Worm (Caenorhabditis elegans): ENCODE results near the gene rnp-5.

rnp-5 gene

ce11 chrIII:852296-852695, 1.4 kb downstream of the rnp-5 start, which contains the start of gene moma-1:
TSS of gene moma-1 (minus strand) at chrIII:852396.
- TF ChIP-seq madf-2 (tag; optimal IDR thresholded peaks at IDR 0.05), result no peak
- no peak for TF ChIP-seq T23F11.4 (GFP tag; optimal IDR thresholded peaks at IDR 0.05)
- TF ChIP-seq K02D7.2 (tag; optimal IDR thresholded peaks at IDR 0.05), result no peak
- no peak for TF ChIP-seq ceh-34 (tag; optimal IDR thresholded peaks at IDR 0.05)
- TF ChIP-seq eyg-1 (tag; optimal IDR thresholded peaks at IDR 0.05), result no peak
- TF ChIP-seq ahr-1 (tag; optimal IDR thresholded peaks at IDR 0.05), result no peak
- TF ChIP-seq ztf-16 (tag; optimal IDR thresholded peaks at IDR 0.05), result no peak
- no peak for TF ChIP-seq dve-1 (tag; optimal IDR thresholded peaks at IDR 0.05)
- no peak for TF ChIP-seq ceh-22 (tag; optimal IDR thresholded peaks at IDR 0.05)
- no peak for TF ChIP-seq dmd-4 (tag; optimal IDR thresholded peaks at IDR 0.05; ENCODE audit: borderline replicate concordance)
- TF ChIP-seq ceh-30 (tag; optimal IDR thresholded peaks at IDR 0.05), result no peak
- no peak for TF ChIP-seq sox-4 (tag; optimal IDR thresholded peaks at IDR 0.05)
- TF ChIP-seq unc-42 (tag; optimal IDR thresholded peaks at IDR 0.05), result no peak

- peak; percentile 17 for TF ChIP-seq pax-1 (tag; optimal IDR thresholded peaks at IDR 0.05)
- no peak for TF ChIP-seq sdc-2 (tag; optimal IDR thresholded peaks at IDR 0.05)
- peak; percentile 73 for TF ChIP-seq elt-2 (tag; optimal IDR thresholded peaks at IDR 0.05)
These were observed 8.2 kb downstream of the rnp-5 start, which contains the start of gene K02F3.2 for ce11 chrIII:845485-845884. TSS of gene K02F3.2 (plus strand) at chrIII:845841.

- TF ChIP-seq syd-9 (tag; optimal IDR thresholded peaks at IDR 0.05) (no peak), ceh-31 (tag; optimal IDR thresholded peaks at IDR 0.05) (no peak), madf-2 (tag; optimal IDR thresholded peaks at IDR 0.05) (no peak), pax-1 (tag; optimal IDR thresholded peaks at IDR 0.05) (no peak), pqm-1 (tag; optimal IDR thresholded peaks at IDR 0.05) (no peak), unc-42 (tag; optimal IDR thresholded peaks at IDR 0.05) (no peak), ceh-6 (GFP tag; optimal IDR thresholded peaks at IDR 0.05) (no peak), tbx-2 (tag; optimal IDR thresholded peaks at IDR 0.05) (no peak), ref-2 (tag; optimal IDR thresholded peaks at IDR 0.05) (no peak), hlh-30 (tag; optimal IDR thresholded peaks at IDR 0.05; ENCODE audit: insufficient read depth) (no peak), ceh-2 (tag; optimal IDR thresholded peaks at IDR 0.05) (no peak), che-1 (tag; optimal IDR thresholded peaks at IDR 0.05) (no peak), ama-1 (optimal IDR thresholded peaks at IDR 0.05) (no peak), sdc-2 (tag; optimal IDR thresholded peaks at IDR 0.05) (no peak), ceh-9 (tag; optimal IDR thresholded peaks at IDR 0.05) (no peak), unc-55 (GFP tag; optimal IDR thresholded peaks at IDR 0.05) (no peak), pat-9 (tag; optimal IDR thresholded peaks at IDR 0.05) (no peak), ets-4 (tag; optimal IDR thresholded peaks at IDR 0.05) (no peak)
These were observed 9.1 kb downstream of the rnp-5 start for ce11 chrIII:844577-844976.

ce11 chrIII:843999-844398, 9.7 kb downstream of the rnp-5 start:
- peak; percentile 31 for TF ChIP-seq nfya-1 (tag; optimal IDR thresholded peaks at IDR 0.05)
- peak; percentile 16 for TF ChIP-seq fkh-6 (tag; optimal IDR thresholded peaks at IDR 0.05)
- TF ChIP-seq ceh-48 (tag; optimal IDR thresholded peaks at IDR 0.05), result no peak

ce11 chrIII:842630-843029, 11.1 kb downstream of the rnp-5 start, which contains the start of gene far-8:
TSS of gene far-8 (plus strand) at chrIII:842930.
- TF ChIP-seq ahr-1 (tag; optimal IDR thresholded peaks at IDR 0.05), result no peak
- no peak for TF ChIP-seq tbx-7 (tag; optimal IDR thresholded peaks at IDR 0.05)
- no peak for TF ChIP-seq K09A11.1 (tag; optimal IDR thresholded peaks at IDR 0.05; ENCODE audit: insufficient read depth)
- TF ChIP-seq ceh-30 (tag; optimal IDR thresholded peaks at IDR 0.05), result no peak
- no peak for TF ChIP-seq ceh-9 (tag; optimal IDR thresholded peaks at IDR 0.05)
- no peak for TF ChIP-seq hlh-30 (tag; optimal IDR thresholded peaks at IDR 0.05; ENCODE audit: insufficient read depth)
- no peak for TF ChIP-seq ceh-6 (GFP tag; optimal IDR thresholded peaks at IDR 0.05)
- no peak for TF ChIP-seq ceh-19 (GFP tag; optimal IDR thresholded peaks at IDR 0.05)
- TF ChIP-seq lim-6 (tag; optimal IDR thresholded peaks at IDR 0.05), result no peak
- no peak for TF ChIP-seq madf-2 (tag; optimal IDR thresholded peaks at IDR 0.05)
- TF ChIP-seq sox-4 (tag; optimal IDR thresholded peaks at IDR 0.05), result no peak
